Worm (Caenorhabditis elegans): ENCODE data around the gene col-73.

The col-73 gene

DNA sequence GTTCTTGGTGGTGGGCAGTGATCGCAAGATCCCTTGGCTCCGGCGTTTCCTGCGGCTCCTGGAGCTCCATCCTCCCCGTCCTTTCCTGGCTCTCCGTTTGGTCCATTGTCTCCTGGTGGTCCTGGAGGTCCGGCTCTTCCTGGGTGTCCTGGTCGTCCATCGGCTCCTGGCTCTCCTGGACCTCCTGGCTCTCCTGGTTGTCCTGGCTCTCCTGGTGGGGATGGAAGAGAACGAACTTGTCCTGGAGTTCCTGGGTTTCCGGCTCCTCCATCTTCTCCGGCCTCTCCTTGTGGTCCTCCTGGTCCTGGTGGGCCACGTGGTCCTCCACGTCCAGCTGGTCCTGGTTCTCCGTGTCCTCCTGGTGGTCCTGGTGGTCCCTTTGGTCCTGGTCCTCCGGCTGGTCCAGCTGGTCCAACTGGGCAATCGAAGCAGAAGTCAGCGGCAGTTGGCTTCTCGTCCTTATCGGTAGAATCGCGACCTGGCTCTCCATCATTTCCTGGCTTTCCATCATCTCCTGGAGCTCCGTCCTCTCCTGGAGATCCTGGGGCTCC, 3.1 kb downstream of the col-73 start:
- no peak for TF ChIP-seq ceh-28 (tag; optimal IDR thresholded peaks at IDR 0.05)
- TF ChIP-seq fkh-10 (GFP tag; optimal IDR thresholded peaks at IDR 0.05), result no peak
- TF ChIP-seq unc-62 (GFP tag; optimal IDR thresholded peaks at IDR 0.05), result no peak
- TF ChIP-seq ceh-9 (tag; optimal IDR thresholded peaks at IDR 0.05), result no peak
- TF ChIP-seq sea-2 (GFP tag; optimal IDR thresholded peaks at IDR 0.05), result no peak
- no peak for TF ChIP-seq nhr-77 (tag; optimal IDR thresholded peaks at IDR 0.05)
- no peak for TF ChIP-seq tbx-2 (tag; optimal IDR thresholded peaks at IDR 0.05)
- TF ChIP-seq unc-39 (tag; optimal IDR thresholded peaks at IDR 0.05), result no peak
- no peak for TF ChIP-seq eor-1 (tag; optimal IDR thresholded peaks at IDR 0.05)
- TF ChIP-seq R02D3.7 (tag; optimal IDR thresholded peaks at IDR 0.05), result no peak
- no peak for TF ChIP-seq ama-1 (optimal IDR thresholded peaks at IDR 0.05)
- TF ChIP-seq fkh-2 (tag; optimal IDR thresholded peaks at IDR 0.05), result no peak
- TF ChIP-seq daf-12 (tag; optimal IDR thresholded peaks at IDR 0.05), result no peak
- no peak for TF ChIP-seq skn-1 (tag; optimal IDR thresholded peaks at IDR 0.05)
- no peak for TF ChIP-seq fos-1 (tag; optimal IDR thresholded peaks at IDR 0.05)
- TF ChIP-seq nhr-11 (tag; optimal IDR thresholded peaks at IDR 0.05), result no peak
- no peak for TF ChIP-seq ceh-16 (tag; optimal IDR thresholded peaks at IDR 0.05)
- no peak for TF ChIP-seq ZK546.5 (tag; optimal IDR thresholded peaks at IDR 0.05)
- no peak for TF ChIP-seq nhr-28 (tag; optimal IDR thresholded peaks at IDR 0.05)

DNA sequence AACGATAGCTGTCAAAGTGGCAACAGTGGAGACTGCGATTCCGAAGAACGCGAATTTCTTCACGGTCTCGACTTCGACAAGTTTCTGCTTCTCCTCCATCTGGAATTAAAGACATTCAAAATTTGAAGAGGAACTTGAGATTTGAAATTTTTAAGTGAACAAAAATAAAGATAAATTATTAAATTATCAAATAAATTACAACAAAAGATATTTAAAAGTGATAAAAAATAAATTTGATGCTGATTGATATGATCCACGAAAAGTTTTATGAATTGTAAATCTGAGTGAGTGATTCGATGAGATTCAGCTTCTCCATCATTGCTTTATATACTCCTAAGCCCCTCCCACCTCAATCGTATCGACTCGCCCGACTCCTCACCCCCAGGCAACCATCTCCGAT, 5.5 kb downstream of the col-73 start, which contains the start of gene col-17:
Gene col-17 (minus strand): TSS at position 101 of the 400 bp plus-strand sequence.
- TF ChIP-seq nfya-1 (tag; optimal IDR thresholded peaks at IDR 0.05; ENCODE audit: insufficient read depth) (no peak), nhr-28 (tag; optimal IDR thresholded peaks at IDR 0.05) (no peak), ceh-16 (tag; optimal IDR thresholded peaks at IDR 0.05) (no peak), zag-1 (tag; optimal IDR thresholded peaks at IDR 0.05) (no peak), mml-1 (tag; optimal IDR thresholded peaks at IDR 0.05) (no peak), unc-39 (tag; optimal IDR thresholded peaks at IDR 0.05) (no peak), ceh-82 (tag; optimal IDR thresholded peaks at IDR 0.05) (no peak), nhr-77 (tag; optimal IDR thresholded peaks at IDR 0.05) (no peak), ztf-11 (tag; optimal IDR thresholded peaks at IDR 0.05) (no peak)

DNA sequence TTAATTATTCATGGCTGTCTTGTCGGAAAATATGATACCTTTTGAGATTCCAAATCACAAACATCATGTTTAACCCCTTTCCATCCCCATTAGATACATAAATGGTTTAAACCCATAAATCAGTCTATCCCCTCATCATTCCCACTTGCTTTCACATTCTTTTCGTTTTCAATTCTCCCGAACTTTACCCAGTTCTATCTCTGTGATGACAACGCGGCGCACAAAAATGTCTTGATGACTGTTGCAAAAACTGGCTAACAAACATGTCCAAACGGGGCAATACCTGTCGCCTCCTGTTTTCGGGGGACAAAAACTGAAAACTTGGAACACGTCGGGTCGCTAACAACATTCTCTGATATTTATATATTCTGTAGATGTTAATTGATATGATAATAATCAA, 6.9 kb downstream of the col-73 start:
- TF ChIP-seq nhr-12 (tag; optimal IDR thresholded peaks at IDR 0.05), result no peak
- TF ChIP-seq mml-1 (tag; optimal IDR thresholded peaks at IDR 0.05), result no peak
- peak; percentile 16 for TF ChIP-seq nhr-77 (tag; optimal IDR thresholded peaks at IDR 0.05)
- TF ChIP-seq lsy-12 (tag; optimal IDR thresholded peaks at IDR 0.05), result no peak
- TF ChIP-seq nhr-28 (tag; optimal IDR thresholded peaks at IDR 0.05), result no peak
- no peak for TF ChIP-seq tbx-2 (tag; optimal IDR thresholded peaks at IDR 0.05)
- TF ChIP-seq unc-39 (tag; optimal IDR thresholded peaks at IDR 0.05), result no peak
- TF ChIP-seq eor-1 (tag; optimal IDR thresholded peaks at IDR 0.05), result no peak
- TF ChIP-seq ama-1 (optimal IDR thresholded peaks at IDR 0.05), result peak; percentile 91
- peak; percentile 78 for TF ChIP-seq nhr-25 (tag; optimal IDR thresholded peaks at IDR 0.05)
- no peak for TF ChIP-seq fkh-10 (GFP tag; optimal IDR thresholded peaks at IDR 0.05)
- TF ChIP-seq nhr-67 (tag; optimal IDR thresholded peaks at IDR 0.05), result no peak
- no peak for TF ChIP-seq ceh-16 (tag; optimal IDR thresholded peaks at IDR 0.05)
- TF ChIP-seq nhr-11 (tag; optimal IDR thresholded peaks at IDR 0.05), result no peak
- no peak for TF ChIP-seq sea-2 (GFP tag; optimal IDR thresholded peaks at IDR 0.05)
- TF ChIP-seq aly-2 (tag; optimal IDR thresholded peaks at IDR 0.05), result no peak
- peak; percentile 64 for TF ChIP-seq nhr-23 (tag; optimal IDR thresholded peaks at IDR 0.05)
- no peak for TF ChIP-seq egl-27 (tag; optimal IDR thresholded peaks at IDR 0.05)
- peak in 1 of 3 experiments; percentile 73 for TF ChIP-seq elt-3 (tag; optimal IDR thresholded peaks at IDR 0.05)
- no peak for TF ChIP-seq daf-12 (tag; optimal IDR thresholded peaks at IDR 0.05)
- peak; percentile 25 for TF ChIP-seq nfya-1 (tag; optimal IDR thresholded peaks at IDR 0.05; ENCODE audit: insufficient read depth)
- TF ChIP-seq ceh-82 (tag; optimal IDR thresholded peaks at IDR 0.05), result no peak
- no peak for TF ChIP-seq ceh-28 (tag; optimal IDR thresholded peaks at IDR 0.05)
- no peak for TF ChIP-seq ztf-11 (tag; optimal IDR thresholded peaks at IDR 0.05)
- peak; percentile 50 for TF ChIP-seq unc-62 (GFP tag; optimal IDR thresholded peaks at IDR 0.05)
- TF ChIP-seq fkh-2 (tag; optimal IDR thresholded peaks at IDR 0.05), result no peak
- TF ChIP-seq nhr-76 (tag; optimal IDR thresholded peaks at IDR 0.05), result no peak
- TF ChIP-seq mdl-1 (tag; optimal IDR thresholded peaks at IDR 0.05), result no peak
- no peak for TF ChIP-seq jun-1 (tag; optimal IDR thresholded peaks at IDR 0.05)
- TF ChIP-seq nhr-43 (tag; optimal IDR thresholded peaks at IDR 0.05; ENCODE audit: poor library complexity, severe bottlenecking), result peak; percentile 74
- no peak for TF ChIP-seq nhr-237 (tag; optimal IDR thresholded peaks at IDR 0.05)
- TF ChIP-seq lin-39 (tag; optimal IDR thresholded peaks at IDR 0.05), result no peak
- no peak for TF ChIP-seq ztf-4 (tag; optimal IDR thresholded peaks at IDR 0.05)
- TF ChIP-seq elt-1 (tag; optimal IDR thresholded peaks at IDR 0.05), result no peak
- no peak for TF ChIP-seq pha-4 (tag; optimal IDR thresholded peaks at IDR 0.05)
- no peak for TF ChIP-seq pqm-1 (tag; optimal IDR thresholded peaks at IDR 0.05)
- no peak for TF ChIP-seq ZK546.5 (tag; optimal IDR thresholded peaks at IDR 0.05)
- no peak for TF ChIP-seq skn-1 (tag; optimal IDR thresholded peaks at IDR 0.05)
- TF ChIP-seq fos-1 (tag; optimal IDR thresholded peaks at IDR 0.05), result no peak
- peak; percentile 28 for TF ChIP-seq R02D3.7 (tag; optimal IDR thresholded peaks at IDR 0.05)
- no peak for TF ChIP-seq hmg-11 (tag; optimal IDR thresholded peaks at IDR 0.05)
